Fruit fly (Drosophila melanogaster) whole organism, pupa: ENCODE data around the gene nAChRalpha1.

Experiments used
- CG10348 ChIP-seq: fragments of 200-800 bp; sonication (Bioruptor generic); IDR thresholded peaks from 2 replicates; pipeline ENCODE4 v1.3.6; 2022; ENCODE audit warnings: missing biosample characterization, missing genetic modification characterization
- CG12605 ChIP-seq: fragments of 200-800 bp; sonication (Bioruptor generic); IDR thresholded peaks from 2 replicates; pipeline ENCODE4 v1.3.6; 2022; ENCODE audit warnings: missing biosample characterization, missing genetic modification characterization
- CG13204 ChIP-seq: fragments of 200-800 bp; sonication (Bioruptor generic); optimal IDR thresholded peaks from 2 replicates; lab custom pipeline; 2018; ENCODE audit warnings: missing biosample characterization, mild to moderate bottlenecking, missing genetic modification characterization, moderate library complexity
- CG14655 ChIP-seq: fragments of 200-800 bp; sonication (Bioruptor generic); optimal IDR thresholded peaks from 3 replicates; lab custom pipeline; 2017; ENCODE audit warnings: mild to moderate bottlenecking, missing biosample characterization, missing genetic modification reagents, missing genetic modification characterization
- CG15710 ChIP-seq: fragments of 200-800 bp; sonication (Bioruptor generic); optimal IDR thresholded peaks from 2 replicates; lab custom pipeline; 2018; ENCODE audit warnings: missing biosample characterization, mild to moderate bottlenecking, missing genetic modification characterization, moderate library complexity
- CG17806 ChIP-seq: fragments of 200-800 bp; sonication (Bioruptor generic); optimal IDR thresholded peaks from 2 replicates; lab custom pipeline; 2018; ENCODE audit warnings: missing biosample characterization, mild to moderate bottlenecking, missing genetic modification characterization, moderate library complexity
- CG32121 ChIP-seq: fragments of 200-800 bp; sonication (Bioruptor generic); IDR thresholded peaks from 2 replicates; pipeline ENCODE4 v1.3.6; 2022; ENCODE audit warnings: missing biosample characterization, missing genetic modification characterization
- CG34367 ChIP-seq: fragments of 200-800 bp; sonication (Bioruptor generic); optimal IDR thresholded peaks from 2 replicates; lab custom pipeline; 2018; ENCODE audit warnings: missing biosample characterization, mild to moderate bottlenecking, missing genetic modification characterization
- CG4496 ChIP-seq: fragments of 200-800 bp; sonication (Bioruptor generic); IDR thresholded peaks from 3 replicates; pipeline ENCODE4 v1.3.6; 2022; ENCODE audit warnings: missing biosample characterization, missing genetic modification characterization
- CG8159 ChIP-seq: fragments of 200-800 bp; sonication (Bioruptor generic); optimal IDR thresholded peaks from 3 replicates; lab custom pipeline; 2018; ENCODE audit warnings: missing biosample characterization, mild to moderate bottlenecking, missing genetic modification characterization, moderate library complexity
- CG8301 ChIP-seq: fragments of 200-800 bp; sonication (Bioruptor generic); optimal IDR thresholded peaks from 2 replicates; lab custom pipeline; 2018; ENCODE audit warnings: missing biosample characterization, mild to moderate bottlenecking, missing genetic modification characterization
- CG9948 ChIP-seq: fragments of 200-800 bp; sonication (Bioruptor generic); optimal IDR thresholded peaks from 2 replicates; lab custom pipeline; 2018; ENCODE audit warnings: missing biosample characterization, mild to moderate bottlenecking, missing genetic modification characterization, moderate library complexity
- D1 ChIP-seq: fragments of 200-800 bp; sonication (Bioruptor generic); optimal IDR thresholded peaks from 2 replicates; lab custom pipeline; 2018; ENCODE audit warnings: missing biosample characterization, mild to moderate bottlenecking, missing genetic modification characterization, moderate library complexity
- EcR ChIP-seq: fragments of 200-800 bp; sonication (Bioruptor generic); optimal IDR thresholded peaks from 3 replicates; lab custom pipeline; 2019; ENCODE audit warnings: missing biosample characterization, missing genetic modification characterization, mild to moderate bottlenecking, moderate library complexity, missing genetic modification reagents
- Ets98B ChIP-seq: fragments of 200-800 bp; sonication (Bioruptor generic); IDR thresholded peaks from 2 replicates; pipeline ENCODE4 v1.3.6; 2022; ENCODE audit warnings: missing biosample characterization, missing genetic modification characterization
- Pif1A ChIP-seq: fragments of 200-800 bp; sonication (Bioruptor generic); optimal IDR thresholded peaks from 3 replicates; lab custom pipeline; 2016; ENCODE audit warnings: missing biosample characterization, missing genetic modification characterization
- Pif1B ChIP-seq: fragments of 200-800 bp; sonication (Bioruptor generic); optimal IDR thresholded peaks from 3 replicates; lab custom pipeline; 2016; ENCODE audit warnings: missing biosample characterization, missing genetic modification characterization
- Snoo ChIP-seq: fragments of 200-800 bp; sonication (Bioruptor generic); optimal IDR thresholded peaks from 3 replicates; lab custom pipeline; 2017; ENCODE audit warnings: missing biosample characterization, mild to moderate bottlenecking, missing genetic modification characterization, inconsistent platforms
- fd96Ca ChIP-seq: fragments of 200-800 bp; sonication (Bioruptor generic); IDR thresholded peaks from 3 replicates; pipeline ENCODE4 v1.3.6; 2022; ENCODE audit warnings: missing biosample characterization, missing genetic modification characterization
- gl ChIP-seq: fragments of 200-800 bp; sonication (Bioruptor generic); optimal IDR thresholded peaks from 2 replicates; lab custom pipeline; 2018; ENCODE audit warnings: missing biosample characterization, mild to moderate bottlenecking, missing genetic modification characterization
- rn ChIP-seq: fragments of 200-800 bp; sonication (Bioruptor generic); IDR thresholded peaks from 2 replicates; pipeline ENCODE4 v1.3.6; 2022; ENCODE audit warnings: missing biosample characterization, missing genetic modification characterization

The nAChRalpha1 gene

dm6 chr3R:24361583-24361982 lies 95.4 kb downstream of the nAChRalpha1 start, which contains the start of the genes CG5762 and CG33339:
CG5762 (minus strand) TSS chr3R:24361683.
CG33339 (plus strand) TSS chr3R:24361847.
- no peak for TF ChIP-seq rn (GFP tag; lab: Robert Waterston, UW)
- no peak for TF ChIP-seq Ets98B
- no peak for TF ChIP-seq gl (tag; lab: Kevin White, UChicago)
- no peak for TF ChIP-seq Snoo (tag; lab: Kevin White, UChicago)
- TF ChIP-seq EcR (GFP tag; lab: Kevin White, UChicago), result no peak
- TF ChIP-seq CG8159 (tag; lab: Kevin White, UChicago), result no peak
- no peak for TF ChIP-seq CG12605
- TF ChIP-seq CG32121, result no peak
- no peak for TF ChIP-seq CG10348 (GFP tag; lab: Robert Waterston, UW)
- TF ChIP-seq, all 21 proteins: peak for 0

DNA sequence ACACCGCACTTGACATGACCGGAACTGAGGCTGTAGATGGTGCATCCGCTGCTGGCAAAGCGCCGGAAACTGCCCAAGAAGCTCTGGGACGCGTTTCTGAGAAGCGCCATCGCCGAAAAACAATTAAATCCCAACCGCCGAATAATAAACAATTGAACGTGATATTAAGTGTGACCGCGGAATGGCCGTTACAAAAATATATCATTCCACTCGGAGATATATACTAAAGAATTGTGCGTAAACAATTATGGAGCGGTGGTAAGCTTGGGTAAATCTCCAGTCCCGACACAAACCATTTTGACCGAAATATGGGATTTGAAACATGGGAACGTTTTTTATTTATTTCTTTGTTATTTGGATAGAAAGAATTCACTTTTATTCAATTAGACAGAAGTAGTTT lies 97.0 kb downstream of the nAChRalpha1 start, which contains the start of gene CG18528:
CG18528 (minus strand) TSS at position 188 of the 400 bp plus-strand sequence.
- TF ChIP-seq rn (GFP tag; lab: Robert Waterston, UW) (no peak), Pif1A (GFP tag; lab: Kevin White, UChicago) (no peak), Pif1B (GFP tag; lab: Kevin White, UChicago) (no peak)
- TF ChIP-seq, all 21 proteins: peak for 0

DNA sequence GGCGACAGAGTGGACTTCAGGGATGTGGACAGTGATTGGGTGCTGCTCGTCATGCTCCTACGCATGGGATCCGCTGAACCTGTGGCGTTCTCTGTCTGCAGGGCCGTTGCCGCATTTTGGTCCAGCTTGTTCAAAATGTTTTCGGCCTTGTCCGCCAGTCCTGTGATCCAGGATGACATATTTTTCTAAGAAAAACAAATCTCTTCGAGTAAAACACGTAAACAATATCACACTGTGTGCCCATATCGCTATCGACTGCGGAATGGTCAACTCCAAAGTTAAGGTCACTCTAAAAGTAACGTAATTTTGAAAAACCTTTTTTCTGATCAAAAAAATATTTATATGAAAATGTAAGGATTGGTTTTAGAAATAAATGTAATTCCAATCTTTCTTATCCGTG lies 99.3 kb downstream of the nAChRalpha1 start, which contains the start of gene Golgin84:
Golgin84 (minus strand) TSS at position 241 of the 400 bp plus-strand sequence.
- TF ChIP-seq CG14655, result no peak
- no peak for TF ChIP-seq CG9948 (tag; lab: Kevin White, UChicago)
- no peak for TF ChIP-seq Pif1B (GFP tag; lab: Kevin White, UChicago)
- TF ChIP-seq CG34367 (tag; lab: Kevin White, UChicago), result no peak

- TF ChIP-seq CG4496 (GFP tag; lab: Robert Waterston, UW), result no peak
- TF ChIP-seq fd96Ca (GFP tag; lab: Robert Waterston, UW), result no peak
- no peak for TF ChIP-seq CG13204 (GFP tag; lab: Kevin White, UChicago)
- no peak for TF ChIP-seq Pif1A (GFP tag; lab: Kevin White, UChicago)
- TF ChIP-seq CG8301, result no peak
- TF ChIP-seq gl (tag; lab: Kevin White, UChicago), result no peak
- TF ChIP-seq CG8159 (tag; lab: Kevin White, UChicago), result no peak
- TF ChIP-seq rn (GFP tag; lab: Robert Waterston, UW), result no peak
- no peak for TF ChIP-seq CG9948 (tag; lab: Kevin White, UChicago)
- TF ChIP-seq D1 (tag; lab: Kevin White, UChicago), result no peak
- no peak for TF ChIP-seq CG12605
- no peak for TF ChIP-seq Snoo (tag; lab: Kevin White, UChicago)
- TF ChIP-seq CG17806 (tag; lab: Kevin White, UChicago), result no peak
Measured at dm6 chr3R:24353448-24353847, 103.5 kb downstream of the nAChRalpha1 start.

dm6 chr3R:24348420-24349190 lies 108.4 kb downstream of the nAChRalpha1 start, which contains the start of the genes CG5746 and CG6454:
CG5746 (minus strand) TSS chr3R:24348791.
CG6454 (plus strand) TSS chr3R:24349182.
- TF ChIP-seq Ets98B (no peak), CG15710 (tag; lab: Kevin White, UChicago) (peak; percentile 38), CG4496 (GFP tag; lab: Robert Waterston, UW) (0 out of 3 replicates have a peak, but pooled peaks have one; percentile 12)
